Fruit fly (Drosophila melanogaster): ENCODE results near the gene Gr61a.

DNA sequence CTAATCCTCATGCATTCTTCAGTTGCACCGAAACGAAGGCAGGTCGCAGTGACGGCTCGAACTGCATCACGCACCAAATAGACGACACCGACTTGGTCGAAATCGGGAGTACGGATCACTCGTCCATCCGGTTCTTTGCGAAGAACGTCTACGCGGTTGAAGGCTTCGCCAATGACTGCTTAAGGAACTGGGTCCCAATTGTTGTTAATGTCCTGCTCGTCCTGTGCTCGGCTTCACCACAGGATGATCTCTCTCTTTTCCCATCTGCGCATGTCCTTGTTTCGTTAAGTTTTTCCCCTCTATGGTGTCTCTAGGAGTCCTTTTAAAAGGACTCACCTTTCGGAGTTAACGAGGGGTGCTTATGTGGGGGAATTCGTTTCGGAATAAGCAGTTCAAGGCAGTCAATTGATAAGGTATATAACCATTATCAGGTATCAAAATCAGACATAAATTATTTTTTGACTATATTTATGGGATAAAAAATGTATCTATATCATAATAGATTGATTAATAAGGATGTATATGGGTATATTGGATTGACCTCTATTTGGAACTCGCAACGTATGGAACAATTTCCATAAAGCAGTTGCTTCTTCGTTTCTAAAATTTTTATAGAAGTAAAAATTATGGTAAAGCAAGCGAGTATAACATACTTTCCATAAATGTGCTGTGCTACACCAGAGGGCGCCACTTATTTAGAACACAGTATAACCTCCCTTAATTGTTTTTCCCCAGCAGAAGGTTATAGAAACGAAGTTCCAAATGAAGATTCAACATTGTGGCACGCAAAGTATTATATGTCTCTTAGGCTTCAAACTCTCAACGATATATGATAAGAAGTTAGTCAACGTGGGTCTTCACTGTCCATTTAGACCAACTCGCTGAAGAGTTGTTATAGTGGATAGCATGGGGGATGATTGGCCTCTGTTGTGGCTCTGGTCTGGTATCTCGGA is 16.1 kb downstream of the Gr61a start, which contains the start of gene dpr20:
- TF ChIP-seq CG16779 (tag; optimal IDR thresholded peaks at IDR 0.05), result peak; percentile 32
- TF ChIP-seq Eip93F (GFP tag; optimal IDR thresholded peaks at IDR 0.05), result no peak
- TF ChIP-seq Sox15 (GFP tag; optimal IDR thresholded peaks at IDR 0.05), result peak; percentile 33
- TF ChIP-seq Sox102F (GFP tag; optimal IDR thresholded peaks at IDR 0.05), result peak; percentile 58
- TF ChIP-seq CG10669 (GFP tag; optimal IDR thresholded peaks at IDR 0.05), result peak; percentile 80
- peak; percentile 77 for TF ChIP-seq CG32006 (GFP tag; optimal IDR thresholded peaks at IDR 0.05)
- TF ChIP-seq CG8319 (GFP tag; optimal IDR thresholded peaks at IDR 0.05), result peak; percentile 36
- peak; percentile 77 for TF ChIP-seq OdsH (GFP tag; optimal IDR thresholded peaks at IDR 0.05)
- TF ChIP-seq ss (GFP tag; optimal IDR thresholded peaks at IDR 0.05), result peak; percentile 54 to 79

All from whole organism, prepupa.